Fruit fly (Drosophila melanogaster) whole organism, embryonic: ENCODE results near the gene Nct.

Source experiments
- Bteb2 ChIP-seq: fragments of 200-800 bp; sonication (Bioruptor generic); optimal IDR thresholded peaks from 2 replicates; lab custom pipeline; 2016; ENCODE audit warnings: missing biosample characterization, missing genetic modification characterization
- CG10321 ChIP-seq: fragments of 200-800 bp; sonication (Bioruptor generic); IDR thresholded peaks from 2 replicates; pipeline ENCODE4 v1.3.6; 2022; ENCODE audit warnings: missing biosample characterization, missing genetic modification characterization
- CG12942 ChIP-seq: fragments of 200-800 bp; sonication (Bioruptor generic); optimal IDR thresholded peaks from 3 replicates; lab custom pipeline; 2016; ENCODE audit warnings: missing biosample characterization, missing genetic modification characterization
- CG13424 ChIP-seq: fragments of 200-800 bp; sonication (Bioruptor generic); optimal IDR thresholded peaks from 2 replicates; lab custom pipeline; 2019; ENCODE audit warnings: missing biosample characterization, mild to moderate bottlenecking, missing genetic modification characterization, moderate library complexity
- CG1602 ChIP-seq: fragments of 200-800 bp; sonication (Bioruptor generic); optimal IDR thresholded peaks from 3 replicates; lab custom pipeline; 2016; ENCODE audit warnings: missing biosample characterization, missing genetic modification characterization
- CG16815 ChIP-seq: fragments of 200-800 bp; sonication (Bioruptor generic); optimal IDR thresholded peaks from 3 replicates; lab custom pipeline; 2017; ENCODE audit warnings: missing biosample characterization, mild to moderate bottlenecking, missing genetic modification characterization
- CG2889 ChIP-seq: fragments of 200-800 bp; sonication (Bioruptor generic); IDR thresholded peaks from 3 replicates; pipeline ENCODE4 v1.3.6; 2022; ENCODE audit warnings: missing biosample characterization, missing genetic modification characterization
- CG30020 ChIP-seq: fragments of 200-800 bp; optimal IDR thresholded peaks from 2 replicates; lab custom pipeline; 2019; ENCODE audit warnings: missing biosample characterization, mild to moderate bottlenecking, missing genetic modification characterization, moderate library complexity
- CG3163 ChIP-seq: fragments of 200-800 bp; sonication (Bioruptor generic); optimal IDR thresholded peaks from 3 replicates; lab custom pipeline; 2016; ENCODE audit warnings: missing biosample characterization, missing genetic modification characterization
- CG33557 ChIP-seq: fragments of 200-800 bp; sonication (Bioruptor generic); optimal IDR thresholded peaks from 2 replicates; lab custom pipeline; 2019; ENCODE audit warnings: missing biosample characterization, mild to moderate bottlenecking, missing genetic modification characterization, moderate library complexity
- CG6254 ChIP-seq: fragments of 200-800 bp; sonication (Bioruptor generic); optimal IDR thresholded peaks from 3 replicates; lab custom pipeline; 2017; ENCODE audit warnings: mild to moderate bottlenecking, missing biosample characterization, missing genetic modification reagents, missing genetic modification characterization
- CG6765 ChIP-seq: fragments of 200-800 bp; sonication (Bioruptor generic); optimal IDR thresholded peaks from 3 replicates; lab custom pipeline; 2017; ENCODE audit warnings: missing biosample characterization, mild to moderate bottlenecking, missing genetic modification characterization
- CG8765 ChIP-seq: fragments of 200-800 bp; sonication (Bioruptor generic); IDR thresholded peaks from 2 replicates; pipeline ENCODE4 v1.3.6; 2022; ENCODE audit warnings: missing biosample characterization, missing genetic modification characterization
- Dbx ChIP-seq: fragments of 200-800 bp; sonication (Bioruptor generic); IDR thresholded peaks from 3 replicates; pipeline ENCODE4 v1.3.6; 2022; ENCODE audit warnings: missing biosample characterization, missing genetic modification characterization
- Dll ChIP-seq: fragments of 200-800 bp; sonication (Bioruptor generic); IDR thresholded peaks from 4 replicates; pipeline ENCODE4 v1.3.6; 2022; ENCODE audit warnings: missing biosample characterization, missing genetic modification characterization; ENCODE audit not compliant: partially characterized antibody
- Fer3 ChIP-seq: fragments of 200-800 bp; sonication (Bioruptor generic); optimal IDR thresholded peaks from 2 replicates; lab custom pipeline; 2018; ENCODE audit warnings: missing biosample characterization, mild to moderate bottlenecking, missing genetic modification characterization, moderate library complexity
- H15 ChIP-seq: fragments of 200-800 bp; sonication (Bioruptor generic); IDR thresholded peaks from 3 replicates; pipeline ENCODE4 v1.3.6; 2022; ENCODE audit warnings: missing biosample characterization, missing genetic modification characterization
- Hand ChIP-seq: fragments of 200-800 bp; sonication (Bioruptor generic); optimal IDR thresholded peaks from 2 replicates; lab custom pipeline; 2017; ENCODE audit warnings: mild to moderate bottlenecking, missing biosample characterization, missing genetic modification reagents, missing genetic modification characterization
- HmgD ChIP-seq: fragments of 200-800 bp; sonication (Bioruptor generic); optimal IDR thresholded peaks from 3 replicates; lab custom pipeline; 2016; ENCODE audit warnings: missing biosample characterization, missing genetic modification characterization
- Hr51 ChIP-seq, 2 experiments: fragments of 200-800 bp; sonication (Bioruptor generic); optimal IDR thresholded peaks; 2 replicates in 1 of 2; 3 replicates in 1 of 2; lab custom pipeline; 2016 to 2018; ENCODE audit warnings: missing biosample characterization in 2 of 2, missing genetic modification characterization in 2 of 2, mild to moderate bottlenecking in 1 of 2, moderate library complexity in 1 of 2
- Lhr ChIP-seq: fragments of 200-800 bp; sonication (Bioruptor generic); optimal IDR thresholded peaks from 3 replicates; lab custom pipeline; 2017; ENCODE audit warnings: mild to moderate bottlenecking, missing biosample characterization, missing genetic modification reagents, missing genetic modification characterization
- MESR4 ChIP-seq: fragments of 200-800 bp; sonication (Bioruptor generic); optimal IDR thresholded peaks from 2 replicates; lab custom pipeline; 2018; ENCODE audit warnings: missing biosample characterization, mild to moderate bottlenecking, missing genetic modification characterization, moderate library complexity
- MTF-1 ChIP-seq: fragments of 200-800 bp; sonication (Bioruptor generic); optimal IDR thresholded peaks from 2 replicates; lab custom pipeline; 2018; ENCODE audit warnings: missing biosample characterization, mild to moderate bottlenecking, missing genetic modification characterization, borderline replicate concordance
- Nf-YA ChIP-seq: fragments of 200-800 bp; sonication (Bioruptor generic); IDR thresholded peaks from 2 replicates; pipeline ENCODE4 v1.3.6; 2022; ENCODE audit warnings: missing biosample characterization, missing genetic modification characterization
- Oli ChIP-seq: fragments of 200-800 bp; sonication (Bioruptor generic); optimal IDR thresholded peaks from 2 replicates; lab custom pipeline; 2018; ENCODE audit warnings: missing biosample characterization, mild to moderate bottlenecking, missing genetic modification characterization, moderate library complexity
- Optix ChIP-seq: fragments of 200-800 bp; sonication (Bioruptor generic); IDR thresholded peaks from 3 replicates; pipeline ENCODE4 v1.3.6; 2022; ENCODE audit warnings: missing biosample characterization, missing genetic modification characterization
- Sox102F ChIP-seq: fragments of 200-800 bp; sonication (Bioruptor generic); optimal IDR thresholded peaks from 2 replicates; lab custom pipeline; 2018; ENCODE audit warnings: missing biosample characterization, mild to moderate bottlenecking, missing genetic modification characterization, moderate library complexity
- Sry-δ ChIP-seq: fragments of 200-800 bp; sonication (Bioruptor generic); optimal IDR thresholded peaks from 2 replicates; lab custom pipeline; 2016; ENCODE audit warnings: missing biosample characterization, missing genetic modification characterization
- Taf1 ChIP-seq: fragments of 200-800 bp; sonication (Bioruptor generic); IDR thresholded peaks from 2 replicates; pipeline ENCODE4 v1.3.6; 2022; ENCODE audit warnings: missing biosample characterization, missing genetic modification characterization
- Tbp ChIP-seq: fragments of >200 bp; optimal IDR thresholded peaks from 2 replicates; lab custom pipeline; 2018; ENCODE audit warnings: missing biosample characterization, missing genetic modification characterization
- Usf ChIP-seq: fragments of 200-800 bp; sonication (Bioruptor generic); optimal IDR thresholded peaks from 2 replicates; lab custom pipeline; 2017; ENCODE audit warnings: missing genotype, missing biosample characterization, missing genetic modification characterization
- abd-A ChIP-seq: fragments of 200-800 bp; sonication (Bioruptor generic); optimal IDR thresholded peaks from 3 replicates; lab custom pipeline; 2019; ENCODE audit warnings: missing biosample characterization, mild to moderate bottlenecking, missing genetic modification characterization, moderate library complexity
- az2 ChIP-seq: fragments of 200-800 bp; sonication (Bioruptor generic); optimal IDR thresholded peaks from 3 replicates; lab custom pipeline; 2016; ENCODE audit warnings: missing biosample characterization, missing genetic modification characterization
- bowl ChIP-seq: fragments of 200-800 bp; sonication (Bioruptor generic); IDR thresholded peaks from 2 replicates; pipeline ENCODE4 v1.3.6; 2022; ENCODE audit warnings: missing biosample characterization, missing genetic modification characterization
- br ChIP-seq: fragments of >200 bp; optimal IDR thresholded peaks from 2 replicates; lab custom pipeline; 2017
- ci ChIP-seq: fragments of 200-800 bp; sonication (Bioruptor generic); IDR thresholded peaks from 3 replicates; pipeline ENCODE4 v1.3.6; 2022; ENCODE audit warnings: missing biosample characterization, missing genetic modification characterization
- gcm2 ChIP-seq: fragments of 200-800 bp; sonication (Bioruptor generic); optimal IDR thresholded peaks from 2 replicates; lab custom pipeline; 2016; ENCODE audit warnings: missing biosample characterization, missing genetic modification characterization
- grn ChIP-seq: fragments of 200-800 bp; sonication (Bioruptor generic); optimal IDR thresholded peaks from 3 replicates; lab custom pipeline; 2017; ENCODE audit warnings: missing biosample characterization, missing genetic modification characterization
- gro ChIP-seq: fragments of 200-800 bp; sonication (Bioruptor generic); optimal IDR thresholded peaks from 2 replicates; lab custom pipeline; 2016; ENCODE audit warnings: missing biosample characterization, missing genetic modification characterization
- gsb-n ChIP-seq: fragments of 200-800 bp; sonication (Bioruptor generic); optimal IDR thresholded peaks from 3 replicates; lab custom pipeline; 2018; ENCODE audit warnings: missing biosample characterization, mild to moderate bottlenecking, missing genetic modification characterization
- gt ChIP-seq: fragments of 200-800 bp; sonication (Bioruptor generic); IDR thresholded peaks from 2 replicates; pipeline ENCODE4 v1.3.6; 2022; ENCODE audit warnings: missing biosample characterization, missing genetic modification characterization
- jumu ChIP-seq: fragments of 200-800 bp; sonication (Bioruptor generic); optimal IDR thresholded peaks from 3 replicates; lab custom pipeline; 2016; ENCODE audit warnings: missing biosample characterization, missing genetic modification characterization
- mld ChIP-seq: fragments of 200-800 bp; sonication (Bioruptor generic); IDR thresholded peaks from 3 replicates; pipeline ENCODE4 v1.3.6; 2022; ENCODE audit warnings: missing biosample characterization, missing genetic modification characterization; ENCODE audit not compliant: partially characterized antibody
- nerfin-1 ChIP-seq: fragments of 200-800 bp; sonication (Bioruptor generic); optimal IDR thresholded peaks from 3 replicates; lab custom pipeline; 2019; ENCODE audit warnings: missing biosample characterization, mild to moderate bottlenecking, missing genetic modification characterization, moderate library complexity
- p53 ChIP-seq: fragments of 200-800 bp; sonication (Bioruptor generic); optimal IDR thresholded peaks from 2 replicates; lab custom pipeline; 2016; ENCODE audit warnings: missing biosample characterization, missing genetic modification characterization
- pnt ChIP-seq: fragments of 200-800 bp; sonication (Bioruptor generic); optimal IDR thresholded peaks from 3 replicates; lab custom pipeline; 2016; ENCODE audit warnings: missing biosample characterization, missing genetic modification characterization
- repo ChIP-seq: fragments of 200-800 bp; sonication (Bioruptor generic); optimal IDR thresholded peaks from 2 replicates; lab custom pipeline; 2016; ENCODE audit warnings: missing biosample characterization, missing genetic modification characterization
- sim ChIP-seq: fragments of 200-800 bp; sonication (Bioruptor generic); IDR thresholded peaks from 2 replicates; pipeline ENCODE4 v1.3.6; 2022; ENCODE audit warnings: missing biosample characterization, missing genetic modification characterization
- tio ChIP-seq: fragments of 200-800 bp; sonication (Bioruptor generic); optimal IDR thresholded peaks from 2 replicates; lab custom pipeline; 2017; ENCODE audit warnings: missing biosample characterization, missing genetic modification characterization, inconsistent platforms

Nct gene

DNA sequence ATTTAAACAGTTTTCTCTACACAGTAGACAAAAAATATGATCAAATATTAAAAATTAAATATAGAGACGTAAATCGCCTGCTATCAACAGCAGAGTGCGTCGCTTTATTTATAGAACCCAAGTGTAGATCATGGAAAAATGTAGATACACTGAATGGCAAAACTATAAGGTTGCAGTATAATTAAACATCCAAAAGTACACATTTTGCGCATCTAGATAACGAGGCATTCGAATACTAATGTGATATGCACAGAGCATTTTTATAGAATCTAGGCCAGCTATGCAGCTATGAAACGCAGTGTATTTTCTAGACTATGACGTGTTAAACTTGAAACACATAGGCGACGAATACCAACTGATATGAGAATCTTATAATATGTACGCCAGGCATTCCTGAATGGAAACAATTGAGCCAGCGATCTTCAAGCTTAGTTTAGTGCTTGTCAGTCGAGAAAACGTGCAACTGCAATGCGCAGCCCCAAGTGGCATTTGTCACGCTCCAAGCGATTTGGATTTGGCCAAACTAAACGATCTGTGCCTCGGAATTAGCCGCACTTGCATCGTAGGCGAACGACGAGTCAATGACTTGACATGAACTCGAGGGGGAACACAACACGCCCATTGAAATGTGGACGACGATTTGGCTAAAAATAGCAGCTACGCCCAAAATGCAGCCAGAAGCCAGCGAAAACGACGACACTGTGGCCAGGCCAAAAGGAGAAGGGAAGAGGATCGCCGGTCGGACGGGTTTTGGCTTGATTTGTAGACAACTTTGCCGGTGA is 40.4 kb upstream of the Nct start (continued):
- TF ChIP-seq Fer3 (tag; lab: Kevin White, UChicago): peak; percentile 90
- peak; percentile 77 for TF ChIP-seq CG6765 (GFP tag; lab: Kevin White, UChicago)
- no peak for TF ChIP-seq Tbp (GFP tag; lab: Kevin White, UChicago)
- TF ChIP-seq CG30020 (tag; lab: Kevin White, UChicago): peak; percentile 41
- no peak for TF ChIP-seq Dll (GFP tag; lab: Robert Waterston, UW)
- TF ChIP-seq pnt (GFP tag; lab: Kevin White, UChicago): peak; percentile 70
- peak; percentile 10 for TF ChIP-seq grn (GFP tag; lab: Kevin White, UChicago)
- peak; percentile 87 for TF ChIP-seq az2 (GFP tag; lab: Kevin White, UChicago)
- peak; percentile 7 for TF ChIP-seq HmgD (GFP tag; lab: Kevin White, UChicago)
- peak; percentile 94 for TF ChIP-seq ci (GFP tag; lab: Robert Waterston, UW)
- TF ChIP-seq CG2889: peak; percentile 78; the same call in 2 of the 3 replicates
- TF ChIP-seq Nf-YA (GFP tag; lab: Robert Waterston, UW): peak; percentile 82
- peak; percentile 70 for TF ChIP-seq CG1602 (GFP tag; lab: Kevin White, UChicago)
- TF ChIP-seq CG33557 (GFP tag; lab: Kevin White, UChicago): no peak
- peak; percentile 55; the same call in 1 of the 2 replicates for TF ChIP-seq CG10321 (GFP tag; lab: Robert Waterston, UW)
- peak; percentile 78 for TF ChIP-seq gcm2 (GFP tag; lab: Kevin White, UChicago)
- TF ChIP-seq tio (GFP tag; lab: Kevin White, UChicago): peak; percentile 79
- TF ChIP-seq gt (GFP tag; lab: Robert Waterston, UW): no peak
- TF ChIP-seq CG6254 (GFP tag; lab: Kevin White, UChicago): no peak
- peak; percentile 90 for TF ChIP-seq CG13424 (tag; lab: Kevin White, UChicago)
- peak; percentile 78 for TF ChIP-seq MTF-1
- TF ChIP-seq nerfin-1 (tag; lab: Kevin White, UChicago): peak; percentile 77
- peak; percentile 65; the same call in 1 of the 2 replicates for TF ChIP-seq bowl (GFP tag; lab: Robert Waterston, UW)
- peak; percentile 65 for TF ChIP-seq gsb-n (tag; lab: Kevin White, UChicago)
- TF ChIP-seq Usf (GFP tag; lab: Kevin White, UChicago): peak; percentile 60
- TF ChIP-seq H15 (GFP tag; lab: Robert Waterston, UW): peak; percentile 86
- peak; percentile 77 for TF ChIP-seq jumu (GFP tag; lab: Kevin White, UChicago)
- 0 out of 2 replicates have a peak, but pooled peaks have one; percentile 12 for TF ChIP-seq sim (GFP tag; lab: Robert Waterston, UW)
- peak; percentile 76 to 90 for TF ChIP-seq Hr51 (GFP tag; optimal IDR thresholded peaks at IDR 0.05; lab: Kevin White, UChicago)
- TF ChIP-seq p53: no peak
- peak; percentile 90 for TF ChIP-seq Dbx
- TF ChIP-seq Optix (GFP tag; lab: Robert Waterston, UW): peak; percentile 89
- TF ChIP-seq MESR4 (GFP tag; lab: Kevin White, UChicago): peak; percentile 44
- TF ChIP-seq repo (GFP tag; lab: Kevin White, UChicago): peak; percentile 78
- TF ChIP-seq Lhr (GFP tag; lab: Kevin White, UChicago): peak; percentile 41
- peak; percentile 91 for TF ChIP-seq gro
- peak; percentile 92 for TF ChIP-seq Sox102F
- TF ChIP-seq Sry-δ (GFP tag; lab: Kevin White, UChicago): peak; percentile 48
- TF ChIP-seq Bteb2: peak; percentile 75
- TF ChIP-seq Taf1: peak; percentile 89
- TF ChIP-seq abd-A (tag; lab: Kevin White, UChicago): no peak
- TF ChIP-seq CG8765: peak; percentile 20; the same call in 1 of the 2 replicates
- TF ChIP-seq CG3163 (GFP tag; lab: Kevin White, UChicago): peak; percentile 61
- TF ChIP-seq Oli (tag; lab: Kevin White, UChicago): peak; percentile 89
- peak; percentile 60 for TF ChIP-seq CG16815 (GFP tag; lab: Kevin White, UChicago)
- peak; percentile 81 for TF ChIP-seq Hand (GFP tag; lab: Kevin White, UChicago)
- TF ChIP-seq br (lab: Kevin White, UChicago): no peak
- TF ChIP-seq CG12942 (GFP tag; lab: Kevin White, UChicago): peak; percentile 79
- 0 out of 3 replicates have a peak, but pooled peaks have one; percentile 20 for TF ChIP-seq mld (GFP tag; lab: Robert Waterston, UW)
